Worm (Caenorhabditis elegans): ENCODE measurements around the gene obr-3.

DNA sequence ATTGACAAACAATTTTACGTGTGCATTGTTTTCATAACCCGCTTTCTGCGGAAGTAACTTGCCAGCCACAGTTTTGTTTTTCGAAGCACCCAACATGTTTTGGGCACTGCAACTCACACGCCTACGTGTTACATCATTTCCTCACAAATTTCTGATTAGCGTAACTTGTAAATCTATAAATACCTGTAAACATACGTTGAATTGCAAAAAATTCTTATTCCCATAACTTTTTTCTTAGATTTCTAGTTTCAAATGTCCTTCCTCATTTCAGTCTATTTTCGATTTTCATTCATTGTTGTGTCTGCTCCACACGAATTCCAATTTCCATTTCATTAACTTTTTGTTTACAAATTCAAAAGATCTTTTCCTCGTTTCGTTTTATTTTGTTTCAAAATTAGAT is 30.7 kb upstream of the obr-3 start:
- TF ChIP-seq ztf-11 (tag; optimal IDR thresholded peaks at IDR 0.05) (no peak), aly-2 (tag; optimal IDR thresholded peaks at IDR 0.05) (no peak), fkh-10 (GFP tag; optimal IDR thresholded peaks at IDR 0.05) (no peak), ama-1 (optimal IDR thresholded peaks at IDR 0.05) (no peak)
